Worm (Caenorhabditis elegans) whole organism, young adult: ENCODE measurements around the gene nlp-7.

Source experiments
- B0019.2 ChIP-seq: fragments of 200-800 bp; sonication (Bioruptor generic); conservative IDR thresholded peaks from 2 replicates; pipeline ENCODE4 v1.3.6; 2022; ENCODE audit warnings: missing genetic modification reagents, missing genetic modification characterization, missing compliant biosample characterization
- B0035.1 ChIP-seq: sonication (generic microtip); optimal IDR thresholded peaks from 2 replicates; lab custom pipeline; 2016; ENCODE audit warnings: missing genetic modification characterization, mild to moderate bottlenecking, missing compliant biosample characterization, missing genotype, missing genetic modification reagents
- B0261.1 ChIP-seq: sonication (generic microtip); optimal IDR thresholded peaks from 2 replicates; lab custom pipeline; 2016; ENCODE audit warnings: mild to moderate bottlenecking, missing genetic modification characterization, moderate library complexity, missing compliant biosample characterization
- C17E4.6 ChIP-seq: fragments of 200-800 bp; sonication (Bioruptor generic); IDR thresholded peaks from 2 replicates; pipeline ENCODE4 v1.3.6; 2022; ENCODE audit warnings: missing genetic modification reagents, missing genetic modification characterization, missing compliant biosample characterization
- D2030.7 ChIP-seq: fragments of 200-800 bp; sonication (Bioruptor generic); IDR thresholded peaks from 2 replicates; pipeline ENCODE4 v1.3.6; 2022; ENCODE audit warnings: missing genetic modification reagents, missing genetic modification characterization, missing compliant biosample characterization
- F10E7.11 ChIP-seq: sonication (generic microtip); optimal IDR thresholded peaks from 2 replicates; lab custom pipeline; 2017; ENCODE audit warnings: mild to moderate bottlenecking, missing genetic modification characterization, moderate library complexity, missing compliant biosample characterization
- F37B4.10 ChIP-seq: fragments of 200-800 bp; sonication (Bioruptor generic); IDR thresholded peaks from 2 replicates; pipeline ENCODE4 v1.3.6; 2022; ENCODE audit warnings: missing genetic modification characterization, missing compliant biosample characterization
- F39B2.1 ChIP-seq: fragments of 200-800 bp; sonication (Bioruptor generic); IDR thresholded peaks from 2 replicates; pipeline ENCODE4 v1.3.6; 2022; ENCODE audit warnings: missing genetic modification reagents, missing genetic modification characterization, missing compliant biosample characterization
- F49E8.2 ChIP-seq: sonication (generic microtip); optimal IDR thresholded peaks from 3 replicates; lab custom pipeline; 2017; ENCODE audit warnings: missing genetic modification characterization, mild to moderate bottlenecking, missing compliant biosample characterization, antibody characterized with exemption, moderate library complexity; ENCODE audit not compliant: insufficient read depth
- F52B5.7 ChIP-seq: sonication (generic microtip); optimal IDR thresholded peaks from 2 replicates; lab custom pipeline; 2016; ENCODE audit warnings: mild to moderate bottlenecking, missing genetic modification characterization, missing compliant biosample characterization
- F55B11.4 ChIP-seq: sonication (generic microtip); optimal IDR thresholded peaks from 2 replicates; lab custom pipeline; 2016; ENCODE audit warnings: missing compliant biosample characterization, missing genetic modification characterization, borderline replicate concordance; ENCODE audit not compliant: insufficient read depth
- F57C9.4 ChIP-seq: sonication (generic microtip); optimal IDR thresholded peaks from 2 replicates; lab custom pipeline; 2017; ENCODE audit warnings: mild to moderate bottlenecking, missing genetic modification characterization, missing compliant biosample characterization
- T07F8.4 ChIP-seq: sonication (generic microtip); optimal IDR thresholded peaks from 2 replicates; lab custom pipeline; 2016; ENCODE audit warnings: mild to moderate bottlenecking, missing genetic modification characterization, moderate library complexity, missing compliant biosample characterization
- T26A5.8 ChIP-seq: sonication (generic microtip); optimal IDR thresholded peaks from 2 replicates; lab custom pipeline; 2016; ENCODE audit warnings: missing genetic modification characterization, missing compliant biosample characterization
- ZK185.1 ChIP-seq: sonication (generic microtip); optimal IDR thresholded peaks from 2 replicates; lab custom pipeline; 2016; ENCODE audit warnings: mild to moderate bottlenecking, missing genetic modification characterization, missing compliant biosample characterization; ENCODE audit not compliant: poor library complexity, severe bottlenecking
- akir-1 ChIP-seq: fragments of 200-800 bp; sonication (Bioruptor generic); optimal IDR thresholded peaks from 2 replicates; lab custom pipeline; 2018; ENCODE audit warnings: mild to moderate bottlenecking, missing genetic modification characterization, moderate library complexity, missing compliant biosample characterization
- aptf-2 ChIP-seq: fragments of 200-800 bp; sonication (Bioruptor generic); conservative IDR thresholded peaks from 2 replicates; pipeline ENCODE4 v1.3.6; 2022; ENCODE audit warnings: missing genetic modification reagents, missing genetic modification characterization, missing compliant biosample characterization
- aptf-3 ChIP-seq: fragments of 200-800 bp; sonication (Bioruptor generic); IDR thresholded peaks from 2 replicates; pipeline ENCODE4 v1.3.6; 2022; ENCODE audit warnings: missing genetic modification characterization, missing compliant biosample characterization
- atf-7 ChIP-seq: sonication (generic microtip); optimal IDR thresholded peaks from 2 replicates; lab custom pipeline; 2017; ENCODE audit warnings: mild to moderate bottlenecking, missing genetic modification characterization, missing compliant biosample characterization
- athp-1 ChIP-seq: sonication (generic microtip); optimal IDR thresholded peaks from 2 replicates; lab custom pipeline; 2017; ENCODE audit warnings: mild to moderate bottlenecking, missing genetic modification characterization, missing compliant biosample characterization
- attf-6 ChIP-seq: fragments of 200-800 bp; sonication (Bioruptor generic); IDR thresholded peaks from 2 replicates; pipeline ENCODE4 v1.3.6; 2022; ENCODE audit warnings: missing genetic modification reagents, missing genetic modification characterization, missing compliant biosample characterization
- bed-2 ChIP-seq: fragments of 200-800 bp; sonication (Bioruptor generic); IDR thresholded peaks from 2 replicates; pipeline ENCODE4 v1.3.6; 2022; ENCODE audit warnings: missing genetic modification reagents, missing genetic modification characterization, missing compliant biosample characterization
- ccch-3 ChIP-seq: fragments of 200-800 bp; sonication (Bioruptor generic); optimal IDR thresholded peaks from 2 replicates; lab custom pipeline; 2018; ENCODE audit warnings: mild to moderate bottlenecking, missing genetic modification characterization, missing compliant biosample characterization
- ceh-40 ChIP-seq: fragments of 200-800 bp; sonication (Bioruptor generic); IDR thresholded peaks from 2 replicates; pipeline ENCODE4 v1.3.6; 2022; ENCODE audit warnings: missing genetic modification characterization, missing compliant biosample characterization
- egl-18 ChIP-seq: fragments of 200-800 bp; sonication (Bioruptor generic); IDR thresholded peaks from 2 replicates; pipeline ENCODE4 v1.3.6; 2022; ENCODE audit warnings: missing genetic modification reagents, missing genetic modification characterization, missing compliant biosample characterization
- egrh-3 ChIP-seq: fragments of 200-800 bp; sonication (Bioruptor generic); IDR thresholded peaks from 2 replicates; pipeline ENCODE4 v1.3.6; 2022; ENCODE audit warnings: missing genetic modification reagents, missing genetic modification characterization, missing compliant biosample characterization
- hlh-12 ChIP-seq: sonication (generic microtip); optimal IDR thresholded peaks from 2 replicates; lab custom pipeline; 2016; ENCODE audit warnings: missing genetic modification characterization, missing compliant biosample characterization
- lag-1 ChIP-seq: fragments of 200-800 bp; sonication (Bioruptor generic); IDR thresholded peaks from 2 replicates; pipeline ENCODE4 v1.3.6; 2022; ENCODE audit warnings: missing genetic modification reagents, missing genetic modification characterization, missing compliant biosample characterization
- let-526 ChIP-seq: fragments of 200-800 bp; sonication (Bioruptor generic); IDR thresholded peaks from 2 replicates; pipeline ENCODE4 v1.3.6; 2022; ENCODE audit warnings: missing genetic modification reagents, missing genetic modification characterization, missing compliant biosample characterization
- let-607 ChIP-seq, 2 experiments: fragments of 200-800 bp in 1 of 2; sonication (Bioruptor generic) in 1 of 2; sonication (generic microtip) in 1 of 2; optimal IDR thresholded peaks; 2 replicates each; lab custom pipeline; 2016 to 2018; ENCODE audit warnings: mild to moderate bottlenecking in 2 of 2, missing compliant biosample characterization in 2 of 2, missing genetic modification characterization in 2 of 2, moderate library complexity in 2 of 2, missing genotype in 1 of 2
- lin-26 ChIP-seq: fragments of 200-800 bp; sonication (Bioruptor generic); IDR thresholded peaks from 2 replicates; pipeline ENCODE4 v1.3.6; 2022; ENCODE audit warnings: missing genetic modification reagents, missing genetic modification characterization, missing compliant biosample characterization
- lsl-1 ChIP-seq: fragments of 200-800 bp; sonication (Bioruptor generic); optimal IDR thresholded peaks from 2 replicates; lab custom pipeline; 2018; ENCODE audit warnings: mild to moderate bottlenecking, missing genetic modification characterization, moderate library complexity, missing compliant biosample characterization
- madf-10 ChIP-seq: sonication (generic microtip); optimal IDR thresholded peaks from 2 replicates; lab custom pipeline; 2016; ENCODE audit warnings: mild to moderate bottlenecking, missing genetic modification characterization, missing compliant biosample characterization
- madf-6 ChIP-seq: fragments of 200-800 bp; sonication (Bioruptor generic); IDR thresholded peaks from 2 replicates; pipeline ENCODE4 v1.3.6; 2022; ENCODE audit warnings: missing genetic modification reagents, missing genetic modification characterization, missing compliant biosample characterization
- mel-28 ChIP-seq: sonication (generic microtip); optimal IDR thresholded peaks from 2 replicates; lab custom pipeline; 2016; ENCODE audit warnings: borderline replicate concordance, mild to moderate bottlenecking, missing genetic modification characterization, missing compliant biosample characterization
- nfya-2 ChIP-seq: fragments of 200-800 bp; sonication (Bioruptor generic); IDR thresholded peaks from 2 replicates; pipeline ENCODE4 v1.3.6; 2022; ENCODE audit warnings: missing genetic modification reagents, missing genetic modification characterization, missing compliant biosample characterization
- nhr-120 ChIP-seq: fragments of 200-800 bp; sonication (Bioruptor generic); IDR thresholded peaks from 2 replicates; pipeline ENCODE4 v1.3.6; 2022; ENCODE audit warnings: missing genetic modification characterization, missing compliant biosample characterization
- nhr-80 ChIP-seq: sonication (generic microtip); optimal IDR thresholded peaks from 2 replicates; lab custom pipeline; 2016; ENCODE audit warnings: missing genetic modification characterization, missing compliant biosample characterization
- pbrm-1 ChIP-seq: fragments of 200-800 bp; sonication (Bioruptor generic); IDR thresholded peaks from 2 replicates; pipeline ENCODE4 v1.3.6; 2022; ENCODE audit warnings: missing genetic modification reagents, missing genetic modification characterization, missing compliant biosample characterization
- repo-1 ChIP-seq: sonication (generic microtip); optimal IDR thresholded peaks from 2 replicates; lab custom pipeline; 2017; ENCODE audit warnings: mild to moderate bottlenecking, missing genetic modification characterization, missing compliant biosample characterization
- sdz-38 ChIP-seq: sonication (generic microtip); optimal IDR thresholded peaks from 2 replicates; lab custom pipeline; 2016; ENCODE audit warnings: missing genotype, missing genetic modification characterization, missing compliant biosample characterization
- somi-1 ChIP-seq: fragments of 200-800 bp; sonication (Bioruptor generic); optimal IDR thresholded peaks from 2 replicates; lab custom pipeline; 2018; ENCODE audit warnings: mild to moderate bottlenecking, missing genetic modification characterization, missing compliant biosample characterization
- tbx-9 ChIP-seq: sonication (generic microtip); optimal IDR thresholded peaks from 2 replicates; lab custom pipeline; 2016; ENCODE audit warnings: borderline replicate concordance, missing genetic modification characterization, inconsistent platforms, missing compliant biosample characterization
- tlf-1 ChIP-seq: fragments of 200-800 bp; sonication (Bioruptor generic); optimal IDR thresholded peaks from 2 replicates; lab custom pipeline; 2018; ENCODE audit warnings: mild to moderate bottlenecking, missing genetic modification characterization, missing compliant biosample characterization
- unc-62 ChIP-seq: fragments of 150-350 bp; optimal IDR thresholded peaks from 2 replicates; lab custom pipeline; 2014; ENCODE audit warnings: missing biosample characterization, missing genetic modification reagents, missing genetic modification characterization
- xnd-1 ChIP-seq: sonication (generic microtip); optimal IDR thresholded peaks from 2 replicates; lab custom pipeline; 2016; ENCODE audit warnings: missing genotype, missing genetic modification reagents, missing genetic modification characterization, missing compliant biosample characterization
- ztf-18 ChIP-seq: sonication (generic microtip); optimal IDR thresholded peaks from 2 replicates; lab custom pipeline; 2016; ENCODE audit warnings: missing genotype, mild to moderate bottlenecking, missing genetic modification characterization, missing compliant biosample characterization
- ztf-25 ChIP-seq: fragments of 200-800 bp; sonication (Bioruptor generic); IDR thresholded peaks from 2 replicates; pipeline ENCODE4 v1.3.6; 2022; ENCODE audit warnings: missing genetic modification reagents, missing genetic modification characterization, missing compliant biosample characterization
- ztf-28 ChIP-seq: fragments of 200-800 bp; sonication (Bioruptor generic); IDR thresholded peaks from 2 replicates; pipeline ENCODE4 v1.3.6; 2022; ENCODE audit warnings: missing genetic modification reagents, missing genetic modification characterization, missing compliant biosample characterization

Gene nlp-7

ce11 chrX:8638679-8639184 is 45.8 kb downstream of the nlp-7 start (continued):
- TF ChIP-seq B0261.1 (tag; lab: Kevin White, UChicago) (peak; percentile 91), repo-1 (tag; lab: Kevin White, UChicago) (peak; percentile 55), B0035.1 (tag; lab: Kevin White, UChicago) (no peak), nhr-120 (GFP tag; lab: Robert Waterston, UW) (0 out of 2 replicates have a peak, but pooled peaks have one; percentile 86), mel-28 (tag; lab: Kevin White, UChicago) (no peak), ZK185.1 (peak; percentile 64), D2030.7 (peak; percentile 68), T26A5.8 (tag; lab: Kevin White, UChicago) (peak; percentile 47), akir-1 (peak; percentile 23), unc-62 (GFP tag; lab: Kevin White, UChicago) (no peak), lsl-1 (GFP tag; lab: Kevin White, UChicago) (no peak), F39B2.1 (GFP tag; lab: Robert Waterston, UW) (no peak; the same call in 1 of the 2 replicates), xnd-1 (tag; lab: Kevin White, UChicago) (no peak), hlh-12 (peak; percentile 54), ceh-40 (GFP tag; lab: Robert Waterston, UW) (peak; percentile 59; the same call in 1 of the 2 replicates), nhr-80 (tag; lab: Kevin White, UChicago) (no peak), sdz-38 (no peak), atf-7 (tag; lab: Kevin White, UChicago) (peak; percentile 49), nfya-2 (no peak), tbx-9 (tag; lab: Kevin White, UChicago) (no peak), ccch-3 (GFP tag; lab: Kevin White, UChicago) (peak; percentile 3), F55B11.4 (tag; lab: Kevin White, UChicago) (no peak), let-526 (GFP tag; lab: Robert Waterston, UW) (no peak), C17E4.6 (no peak), ztf-25 (GFP tag; lab: Robert Waterston, UW) (peak; percentile 69; the same call in 1 of the 2 replicates), F10E7.11 (tag; lab: Kevin White, UChicago) (no peak), F37B4.10 (0 out of 2 replicates have a peak, but pooled peaks have one; percentile 6), egl-18 (no peak), F57C9.4 (no peak), somi-1 (GFP tag; lab: Kevin White, UChicago) (peak; percentile 3), B0019.2 (no peak), aptf-2 (GFP tag; lab: Robert Waterston, UW) (no peak), pbrm-1 (GFP tag; lab: Robert Waterston, UW) (peak; percentile 76), tlf-1 (GFP tag; lab: Kevin White, UChicago) (no peak), lin-26 (GFP tag; lab: Robert Waterston, UW) (peak; percentile 88), lag-1 (GFP tag; lab: Robert Waterston, UW) (no peak), bed-2 (GFP tag; lab: Robert Waterston, UW) (no peak), ztf-18 (tag; lab: Kevin White, UChicago) (peak; percentile 57), let-607 (tag; optimal IDR thresholded peaks at IDR 0.05; lab: Kevin White, UChicago) (peak in 1 of 2 experiments; percentile 42), T07F8.4 (peak; percentile 62), ztf-28 (GFP tag; lab: Robert Waterston, UW) (no peak), madf-10 (tag; lab: Kevin White, UChicago) (peak; percentile 18), attf-6 (GFP tag; lab: Robert Waterston, UW) (no peak), athp-1 (tag; lab: Kevin White, UChicago) (no peak), F52B5.7 (tag; lab: Kevin White, UChicago) (peak; percentile 48), madf-6 (GFP tag; lab: Robert Waterston, UW) (no peak), aptf-3 (GFP tag; lab: Robert Waterston, UW) (0 out of 2 replicates have a peak, but pooled peaks have one; percentile 25), egrh-3 (GFP tag; lab: Robert Waterston, UW) (0 out of 2 replicates have a peak, but pooled peaks have one; percentile 18), F49E8.2 (no peak)
